Worm (Caenorhabditis elegans) whole organism, early embryonic: ENCODE measurements around the gene cbp-1.
A peak's percentile ranks its signal among the peaks of the same experiment; 100 is the strongest.

ENCODE experiments used
- B0310.2 ChIP-seq: sonication (generic microtip); optimal IDR thresholded peaks from 2 replicates; lab custom pipeline; 2016; ENCODE audit warnings: mild to moderate bottlenecking, missing genetic modification characterization, missing compliant biosample characterization
- F13C5.2 ChIP-seq: sonication (generic microtip); optimal IDR thresholded peaks from 2 replicates; lab custom pipeline; 2017; ENCODE audit warnings: mild to moderate bottlenecking, missing genetic modification characterization, inconsistent platforms, missing compliant biosample characterization
- aly-1 ChIP-seq: sonication (generic microtip); optimal IDR thresholded peaks from 2 replicates; lab custom pipeline; 2016; ENCODE audit warnings: missing genetic modification characterization, missing compliant biosample characterization
- ama-1 ChIP-seq: fragments of 150-350 bp; optimal IDR thresholded peaks from 2 replicates; lab custom pipeline; 2014
- ceh-13 ChIP-seq: fragments of 200-800 bp; sonication (Bioruptor generic); optimal IDR thresholded peaks from 2 replicates; lab custom pipeline; 2018; ENCODE audit warnings: mild to moderate bottlenecking, missing genetic modification characterization, missing compliant biosample characterization
- ceh-36 ChIP-seq: sonication (generic microtip); optimal IDR thresholded peaks from 2 replicates; lab custom pipeline; 2016; ENCODE audit warnings: missing genetic modification characterization, inconsistent platforms, missing compliant biosample characterization
- ets-7 ChIP-seq: sonication (generic microtip); optimal IDR thresholded peaks from 2 replicates; lab custom pipeline; 2016; ENCODE audit warnings: missing genotype, missing genetic modification characterization, missing compliant biosample characterization
- flt-1 ChIP-seq: fragments of 200-800 bp; sonication (Bioruptor generic); IDR thresholded peaks from 2 replicates; pipeline ENCODE4 v1.3.6; 2022; ENCODE audit warnings: missing genetic modification characterization, missing compliant biosample characterization
- hmbx-1 ChIP-seq: sonication (generic microtip); optimal IDR thresholded peaks from 2 replicates; lab custom pipeline; 2016; ENCODE audit warnings: mild to moderate bottlenecking, missing genetic modification characterization, missing compliant biosample characterization
- hmg-4 ChIP-seq: fragments of 200-800 bp; sonication (Bioruptor generic); optimal IDR thresholded peaks from 2 replicates; lab custom pipeline; 2018; ENCODE audit warnings: mild to moderate bottlenecking, missing genetic modification characterization, missing compliant biosample characterization
- hnd-1 ChIP-seq: sonication (generic microtip); optimal IDR thresholded peaks from 2 replicates; lab custom pipeline; 2016; ENCODE audit warnings: missing genetic modification characterization, missing compliant biosample characterization
- pes-1 ChIP-seq: fragments of 200-800 bp; sonication (Bioruptor generic); IDR thresholded peaks from 2 replicates; pipeline ENCODE4 v1.3.6; 2022; ENCODE audit warnings: missing genetic modification reagents, missing genetic modification characterization, missing compliant biosample characterization
- scrt-1 ChIP-seq: fragments of 200-800 bp; sonication (Bioruptor generic); IDR thresholded peaks from 2 replicates; pipeline ENCODE4 v1.3.6; 2022; ENCODE audit warnings: missing genetic modification characterization, missing compliant biosample characterization
- sea-1 ChIP-seq: fragments of 200-800 bp; sonication (Bioruptor generic); conservative IDR thresholded peaks from 2 replicates; pipeline ENCODE4 v1.3.6; 2022; ENCODE audit warnings: missing genetic modification characterization, missing compliant biosample characterization
- tbx-11 ChIP-seq: fragments of 200-800 bp; sonication (Bioruptor generic); IDR thresholded peaks from 2 replicates; pipeline ENCODE4 v1.3.6; 2022; ENCODE audit warnings: missing genetic modification characterization, missing compliant biosample characterization
- tbx-37 ChIP-seq: fragments of 200-800 bp; sonication (Bioruptor generic); conservative IDR thresholded peaks from 2 replicates; pipeline ENCODE4 v1.3.6; 2022; ENCODE audit warnings: missing genetic modification reagents, missing genetic modification characterization, missing compliant biosample characterization
- tra-4 ChIP-seq: sonication (generic microtip); optimal IDR thresholded peaks from 2 replicates; lab custom pipeline; 2017; ENCODE audit warnings: missing genetic modification characterization, missing compliant biosample characterization

The cbp-1 gene

ce11 chrIII:9758848-9759247 lies 7.5 kb upstream of the cbp-1 start, which contains the start of gene rmd-1:
Gene rmd-1, plus strand, starts transcription at chrIII:9759094.
- TF ChIP-seq tbx-11 (GFP tag; lab: Robert Waterston, UW): no peak
- no peak for TF ChIP-seq ets-7 (tag; lab: Kevin White, UChicago)
- TF ChIP-seq ceh-13 (GFP tag; lab: Kevin White, UChicago): no peak
- no peak for TF ChIP-seq ceh-36 (tag; lab: Kevin White, UChicago)
- TF ChIP-seq sea-1 (GFP tag; lab: Robert Waterston, UW): no peak
- TF ChIP-seq scrt-1 (GFP tag; lab: Robert Waterston, UW): no peak
- no peak for TF ChIP-seq hmg-4 (GFP tag; lab: Kevin White, UChicago)
- no peak for TF ChIP-seq tbx-37 (GFP tag; lab: Robert Waterston, UW)
- no peak for TF ChIP-seq ama-1

- TF ChIP-seq hmbx-1 (tag; lab: Kevin White, UChicago): no peak
- TF ChIP-seq ets-7 (tag; lab: Kevin White, UChicago): no peak
- no peak for TF ChIP-seq sea-1 (GFP tag; lab: Robert Waterston, UW)
- no peak for TF ChIP-seq tra-4
- no peak for TF ChIP-seq hnd-1 (tag; lab: Kevin White, UChicago)
- no peak for TF ChIP-seq ceh-36 (tag; lab: Kevin White, UChicago)
- no peak for TF ChIP-seq B0310.2 (tag; lab: Kevin White, UChicago)
- no peak for TF ChIP-seq hmg-4 (GFP tag; lab: Kevin White, UChicago)
- TF ChIP-seq flt-1 (GFP tag; lab: Robert Waterston, UW): no peak
- no peak for TF ChIP-seq ceh-13 (GFP tag; lab: Kevin White, UChicago)
- no peak for TF ChIP-seq tbx-37 (GFP tag; lab: Robert Waterston, UW)
These were observed 6.1 kb upstream of the cbp-1 start for ce11 chrIII:9760184-9760583.

- TF ChIP-seq tra-4 (no peak), aly-1 (tag; lab: Kevin White, UChicago) (no peak), hnd-1 (tag; lab: Kevin White, UChicago) (no peak), ama-1 (no peak), tbx-11 (GFP tag; lab: Robert Waterston, UW) (no peak), sea-1 (GFP tag; lab: Robert Waterston, UW) (no peak), ets-7 (tag; lab: Kevin White, UChicago) (no peak), tbx-37 (GFP tag; lab: Robert Waterston, UW) (no peak), scrt-1 (GFP tag; lab: Robert Waterston, UW) (no peak), hmbx-1 (tag; lab: Kevin White, UChicago) (no peak)
These were observed 4.1 kb upstream of the cbp-1 start, which contains the start of gene gcc-2 for ce11 chrIII:9762093-9762748. Gene gcc-2, minus strand, starts transcription at chrIII:9762143.

- TF ChIP-seq ets-7 (tag; lab: Kevin White, UChicago): no peak
- 0 out of 2 replicates have a peak, but pooled peaks have one; percentile 36 for TF ChIP-seq sea-1 (GFP tag; lab: Robert Waterston, UW)
- no peak for TF ChIP-seq ceh-13 (GFP tag; lab: Kevin White, UChicago)
- no peak for TF ChIP-seq pes-1 (GFP tag; lab: Robert Waterston, UW)
These were observed 1.6 kb upstream of the cbp-1 start for ce11 chrIII:9764718-9765117.

ce11 chrIII:9765465-9765900 lies 826 bp upstream of the cbp-1 start:
- peak; percentile 81 for TF ChIP-seq hmbx-1 (tag; lab: Kevin White, UChicago)
- peak; percentile 89 for TF ChIP-seq hmg-4 (GFP tag; lab: Kevin White, UChicago)
- TF ChIP-seq sea-1 (GFP tag; lab: Robert Waterston, UW): peak; percentile 96
- TF ChIP-seq flt-1 (GFP tag; lab: Robert Waterston, UW): peak; percentile 89
- TF ChIP-seq ets-7 (tag; lab: Kevin White, UChicago): no peak
- peak; percentile 98 for TF ChIP-seq ama-1
- peak; percentile 83 for TF ChIP-seq tbx-11 (GFP tag; lab: Robert Waterston, UW)
- TF ChIP-seq ceh-13 (GFP tag; lab: Kevin White, UChicago): peak; percentile 54
- TF ChIP-seq pes-1 (GFP tag; lab: Robert Waterston, UW): peak; percentile 82
- TF ChIP-seq F13C5.2 (tag; lab: Kevin White, UChicago): peak; percentile 96
- peak; percentile 80; the same call in 1 of the 2 replicates for TF ChIP-seq tbx-37 (GFP tag; lab: Robert Waterston, UW)
- TF ChIP-seq B0310.2 (tag; lab: Kevin White, UChicago): peak; percentile 91
- peak; percentile 40 for TF ChIP-seq aly-1 (tag; lab: Kevin White, UChicago)
- TF ChIP-seq scrt-1 (GFP tag; lab: Robert Waterston, UW): peak; percentile 81
- TF ChIP-seq ceh-36 (tag; lab: Kevin White, UChicago): peak; percentile 87
- TF ChIP-seq tra-4: peak; percentile 97
- peak; percentile 26 for TF ChIP-seq hnd-1 (tag; lab: Kevin White, UChicago)

- no peak for TF ChIP-seq F13C5.2 (tag; lab: Kevin White, UChicago)
- no peak for TF ChIP-seq sea-1 (GFP tag; lab: Robert Waterston, UW)
- no peak for TF ChIP-seq pes-1 (GFP tag; lab: Robert Waterston, UW)
- no peak for TF ChIP-seq scrt-1 (GFP tag; lab: Robert Waterston, UW)
- no peak for TF ChIP-seq hmbx-1 (tag; lab: Kevin White, UChicago)
- TF ChIP-seq aly-1 (tag; lab: Kevin White, UChicago): no peak
- TF ChIP-seq ets-7 (tag; lab: Kevin White, UChicago): no peak
- TF ChIP-seq tbx-37 (GFP tag; lab: Robert Waterston, UW): no peak
- no peak for TF ChIP-seq hnd-1 (tag; lab: Kevin White, UChicago)
- TF ChIP-seq hmg-4 (GFP tag; lab: Kevin White, UChicago): no peak
- no peak for TF ChIP-seq tra-4
- no peak for TF ChIP-seq ceh-36 (tag; lab: Kevin White, UChicago)
- TF ChIP-seq ceh-13 (GFP tag; lab: Kevin White, UChicago): no peak
- TF ChIP-seq tbx-11 (GFP tag; lab: Robert Waterston, UW): no peak
- TF ChIP-seq B0310.2 (tag; lab: Kevin White, UChicago): no peak
- no peak for TF ChIP-seq flt-1 (GFP tag; lab: Robert Waterston, UW)
- TF ChIP-seq ama-1: no peak
These were observed 786 bp downstream of the cbp-1 start for ce11 chrIII:9767095-9767494.
